Fruit fly (Drosophila melanogaster): ENCODE results near the gene Ir68b.

The Ir68b gene

dm6 chr3L:12111081-12111958 lies 15.9 kb downstream of the Ir68b start:
- no peak for TF ChIP-seq insv (optimal IDR thresholded peaks at IDR 0.05)
- TF ChIP-seq ttk (optimal IDR thresholded peaks at IDR 0.05): no peak
- no peak for TF ChIP-seq psq (optimal IDR thresholded peaks at IDR 0.05)
- no peak for TF ChIP-seq Myc (optimal IDR thresholded peaks at IDR 0.05)
- TF ChIP-seq h (optimal IDR thresholded peaks at IDR 0.05): no peak
- no peak for TF ChIP-seq Sin3A (optimal IDR thresholded peaks at IDR 0.05)

- TF ChIP-seq ttk (optimal IDR thresholded peaks at IDR 0.05) (no peak), Myc (optimal IDR thresholded peaks at IDR 0.05) (no peak), psq (optimal IDR thresholded peaks at IDR 0.05) (no peak), insv (optimal IDR thresholded peaks at IDR 0.05) (no peak), h (optimal IDR thresholded peaks at IDR 0.05) (no peak), Sin3A (optimal IDR thresholded peaks at IDR 0.05) (no peak)
Measured at dm6 chr3L:12109045-12109632, 18.1 kb downstream of the Ir68b start.

- TF ChIP-seq Myc (optimal IDR thresholded peaks at IDR 0.05): no peak
- no peak for TF ChIP-seq h (optimal IDR thresholded peaks at IDR 0.05)
- no peak for TF ChIP-seq insv (optimal IDR thresholded peaks at IDR 0.05)
- no peak for TF ChIP-seq Sin3A (optimal IDR thresholded peaks at IDR 0.05)
- no peak for TF ChIP-seq psq (optimal IDR thresholded peaks at IDR 0.05)
- no peak for TF ChIP-seq ttk (optimal IDR thresholded peaks at IDR 0.05)
Measured at dm6 chr3L:12108515-12108914, 18.7 kb downstream of the Ir68b start.

dm6 chr3L:12107378-12107777 lies 19.8 kb downstream of the Ir68b start:
- TF ChIP-seq Myc (optimal IDR thresholded peaks at IDR 0.05): no peak
- TF ChIP-seq insv (optimal IDR thresholded peaks at IDR 0.05): no peak
- no peak for TF ChIP-seq h (optimal IDR thresholded peaks at IDR 0.05)
- no peak for TF ChIP-seq ttk (optimal IDR thresholded peaks at IDR 0.05)
- no peak for TF ChIP-seq Sin3A (optimal IDR thresholded peaks at IDR 0.05)
- TF ChIP-seq psq (optimal IDR thresholded peaks at IDR 0.05): no peak

- TF ChIP-seq ttk (optimal IDR thresholded peaks at IDR 0.05) (no peak), Myc (optimal IDR thresholded peaks at IDR 0.05) (no peak), psq (optimal IDR thresholded peaks at IDR 0.05) (no peak), h (optimal IDR thresholded peaks at IDR 0.05) (no peak), Sin3A (optimal IDR thresholded peaks at IDR 0.05) (no peak), insv (optimal IDR thresholded peaks at IDR 0.05) (no peak)
Measured at dm6 chr3L:12101924-12102383, 25.2 kb downstream of the Ir68b start.

dm6 chr3L:12099329-12100031 lies 27.7 kb downstream of the Ir68b start:
- TF ChIP-seq h (optimal IDR thresholded peaks at IDR 0.05): no peak
- no peak for TF ChIP-seq psq (optimal IDR thresholded peaks at IDR 0.05)
- TF ChIP-seq Myc (optimal IDR thresholded peaks at IDR 0.05): no peak
- no peak for TF ChIP-seq insv (optimal IDR thresholded peaks at IDR 0.05)
- TF ChIP-seq Sin3A (optimal IDR thresholded peaks at IDR 0.05): no peak
- no peak for TF ChIP-seq ttk (optimal IDR thresholded peaks at IDR 0.05)

DNA sequence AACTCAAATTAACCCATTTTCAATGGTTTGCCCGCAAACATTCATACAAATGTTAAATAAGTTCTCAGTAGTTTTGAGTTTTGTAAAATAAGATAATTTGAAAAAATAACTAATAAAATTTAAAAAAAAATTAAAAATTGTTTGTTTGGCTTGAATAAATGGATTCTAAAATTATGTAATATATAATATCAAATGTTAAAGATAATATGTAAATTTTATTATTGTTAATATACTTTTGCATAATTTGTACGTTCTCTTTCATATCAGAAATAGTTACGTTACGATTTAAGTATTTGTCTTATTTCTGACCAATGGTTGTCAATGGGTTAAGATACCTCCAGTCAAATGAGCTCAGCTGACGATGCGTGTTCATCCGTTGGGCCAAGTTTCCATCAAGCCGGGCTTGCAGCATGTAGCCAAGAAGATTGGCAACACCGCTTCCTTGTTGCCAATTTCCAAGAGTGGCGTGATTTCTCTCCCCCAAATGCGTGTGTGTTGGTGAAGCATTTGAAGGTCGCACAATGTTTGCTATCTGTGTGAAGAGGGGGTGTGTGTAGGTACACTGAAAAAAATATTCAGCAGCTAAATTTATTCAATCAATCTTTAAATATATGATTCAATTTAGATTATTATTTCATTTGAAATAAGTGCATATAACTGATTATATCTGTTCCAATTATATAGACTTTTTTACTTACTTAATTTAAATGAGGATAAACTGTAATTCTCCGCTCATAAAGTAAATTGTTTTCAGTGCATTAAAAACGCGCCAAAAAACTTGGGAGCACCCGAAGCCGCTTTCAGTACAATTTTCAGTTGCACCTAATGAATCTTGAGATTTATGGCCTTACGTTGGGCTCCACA lies 30.2 kb downstream of the Ir68b start:
- TF ChIP-seq insv (optimal IDR thresholded peaks at IDR 0.05): no peak

dm6 chr3L:12095960-12096359 lies 31.2 kb downstream of the Ir68b start:
- TF ChIP-seq insv (optimal IDR thresholded peaks at IDR 0.05) (no peak), h (optimal IDR thresholded peaks at IDR 0.05) (no peak), Myc (optimal IDR thresholded peaks at IDR 0.05) (no peak), ttk (optimal IDR thresholded peaks at IDR 0.05) (no peak), psq (optimal IDR thresholded peaks at IDR 0.05) (no peak), Sin3A (optimal IDR thresholded peaks at IDR 0.05) (no peak)

DNA sequence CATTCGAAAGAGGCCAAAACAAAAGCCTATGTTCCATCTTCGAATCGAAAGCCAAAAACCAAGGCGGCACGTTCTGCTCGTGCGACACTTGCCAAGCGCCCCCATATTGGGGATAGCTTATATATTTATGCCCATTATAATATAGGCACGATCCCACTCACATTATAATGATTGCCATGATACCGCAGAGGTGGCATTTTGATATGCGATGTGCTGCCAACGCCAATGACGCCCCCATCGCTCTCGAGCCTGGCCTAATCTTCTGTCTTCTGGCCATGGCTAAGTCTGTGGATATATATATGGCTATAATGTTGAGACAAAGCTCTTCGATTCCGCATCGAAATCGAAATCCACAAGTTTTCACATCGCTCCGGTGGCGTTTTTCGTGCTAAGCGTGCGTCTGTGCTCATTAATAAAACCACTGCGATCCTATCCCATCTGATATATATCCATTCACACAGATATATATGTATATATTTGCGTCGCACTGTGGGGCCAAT lies 34.3 kb downstream of the Ir68b start:
- TF ChIP-seq ttk (optimal IDR thresholded peaks at IDR 0.05): no peak
- TF ChIP-seq Myc (optimal IDR thresholded peaks at IDR 0.05): no peak
- no peak for TF ChIP-seq insv (optimal IDR thresholded peaks at IDR 0.05)
- no peak for TF ChIP-seq h (optimal IDR thresholded peaks at IDR 0.05)
- TF ChIP-seq Sin3A (optimal IDR thresholded peaks at IDR 0.05): no peak
- TF ChIP-seq psq (optimal IDR thresholded peaks at IDR 0.05): no peak

- TF ChIP-seq ttk (optimal IDR thresholded peaks at IDR 0.05) (no peak), h (optimal IDR thresholded peaks at IDR 0.05) (no peak), Sin3A (optimal IDR thresholded peaks at IDR 0.05) (no peak), Myc (optimal IDR thresholded peaks at IDR 0.05) (no peak), psq (optimal IDR thresholded peaks at IDR 0.05) (no peak)
Measured at dm6 chr3L:12090898-12091685, 36.1 kb downstream of the Ir68b start.

Data from Kc167 (cell line).